Fruit fly (Drosophila melanogaster): ENCODE measurements around the gene Rala.

Gene Rala

DNA sequence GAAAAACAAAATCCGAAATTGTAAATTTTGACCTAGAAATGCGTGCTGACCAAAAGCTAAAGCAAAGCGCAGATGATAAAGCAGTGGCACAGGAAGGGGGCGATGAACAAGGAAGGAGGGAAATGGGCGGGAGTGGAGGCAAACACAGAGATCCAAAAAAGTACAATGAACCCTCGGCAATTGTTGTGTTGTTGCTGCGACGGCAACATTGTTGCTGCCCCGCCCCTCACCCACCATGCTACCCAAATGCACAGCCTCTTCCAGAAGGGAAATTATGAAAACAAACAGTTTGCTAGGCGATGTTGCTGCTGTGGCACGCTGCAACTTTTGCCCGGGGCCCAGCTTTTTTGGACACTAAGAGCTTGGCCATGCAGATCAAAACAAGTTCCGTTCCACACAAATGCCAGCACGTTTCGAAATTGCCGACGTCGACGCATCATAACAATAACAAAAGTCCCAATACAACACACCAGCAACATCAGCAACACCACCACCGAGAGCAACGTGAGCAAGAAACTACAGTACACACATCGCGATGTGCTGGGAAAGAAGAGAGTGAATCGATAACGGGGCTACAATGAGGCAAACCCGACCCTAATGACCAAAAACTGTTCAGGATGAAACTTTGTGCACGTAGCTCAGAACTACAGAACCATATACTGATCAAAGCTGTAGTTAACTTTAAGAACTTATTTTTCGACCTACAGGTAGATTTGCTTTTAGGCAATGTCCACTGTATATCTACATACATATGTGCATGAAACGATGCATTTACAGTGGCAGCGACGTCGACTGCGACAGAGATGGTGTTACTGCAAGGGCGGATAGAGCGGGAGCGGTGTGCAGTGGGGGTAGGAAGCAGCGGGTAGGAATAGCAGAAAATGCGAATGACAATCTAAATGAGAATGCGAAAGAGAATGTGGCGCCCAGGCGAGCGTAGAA, 32.7 kb downstream of the Rala start (continued):
- TF ChIP-seq zf30C (GFP tag; optimal IDR thresholded peaks at IDR 0.05) (no peak), ssp (GFP tag; IDR thresholded peaks at IDR 0.05) (0 out of 2 replicates have a peak, but pooled peaks have one; percentile 40), D19A (tag; optimal IDR thresholded peaks at IDR 0.05) (peak; percentile 71), grau (tag; optimal IDR thresholded peaks at IDR 0.05) (peak; percentile 99), nerfin-2 (GFP tag; IDR thresholded peaks at IDR 0.05; ENCODE audit: partially characterized antibody) (no peak), CG18011 (GFP tag; optimal IDR thresholded peaks at IDR 0.05) (peak; percentile 18), CG18599 (GFP tag; optimal IDR thresholded peaks at IDR 0.05) (peak; percentile 66), fd102C (GFP tag; optimal IDR thresholded peaks at IDR 0.05) (no peak), CG6683 (GFP tag; optimal IDR thresholded peaks at IDR 0.05) (no peak), vvl (GFP tag; IDR thresholded peaks at IDR 0.05) (peak; percentile 86), CG31224 (GFP tag; IDR thresholded peaks at IDR 0.05) (no peak), CG8388 (GFP tag; optimal IDR thresholded peaks at IDR 0.05) (peak; percentile 76), Jarid2 (GFP tag; optimal IDR thresholded peaks at IDR 0.05) (peak; percentile 18), CHES-1-like (GFP tag; optimal IDR thresholded peaks at IDR 0.05) (peak; percentile 72), sob (GFP tag; IDR thresholded peaks at IDR 0.05) (peak; percentile 61), nmo (GFP tag; optimal IDR thresholded peaks at IDR 0.05) (peak; percentile 81), CG1647 (GFP tag; optimal IDR thresholded peaks at IDR 0.05) (no peak), CG12659 (GFP tag; optimal IDR thresholded peaks at IDR 0.05) (peak; percentile 28), CG6765 (GFP tag; optimal IDR thresholded peaks at IDR 0.05) (no peak), gt (GFP tag; IDR thresholded peaks at IDR 0.05) (peak; percentile 44; the same call in 1 of the 2 replicates), HHEX (GFP tag; optimal IDR thresholded peaks at IDR 0.05) (peak; percentile 19), fu2 (GFP tag; optimal IDR thresholded peaks at IDR 0.05) (peak; percentile 31), btn (GFP tag; optimal IDR thresholded peaks at IDR 0.05) (peak; percentile 60), Stat92E (GFP tag; optimal IDR thresholded peaks at IDR 0.05) (peak in 1 of 3 experiments; percentile 74), CG18619 (GFP tag; optimal IDR thresholded peaks at IDR 0.05) (peak; percentile 61), Nf-YB (GFP tag; optimal IDR thresholded peaks at IDR 0.05) (peak; percentile 3), MESR4 (GFP tag; optimal IDR thresholded peaks at IDR 0.05) (no peak), CG2875 (GFP tag; optimal IDR thresholded peaks at IDR 0.05) (peak; percentile 74), Fer2 (tag; optimal IDR thresholded peaks at IDR 0.05) (no peak), CG7839 (tag; optimal IDR thresholded peaks at IDR 0.05) (peak; percentile 74), bab2 (GFP tag; optimal IDR thresholded peaks at IDR 0.05) (peak; percentile 36), pita (GFP tag; optimal IDR thresholded peaks at IDR 0.05) (no peak), CG7271 (tag; optimal IDR thresholded peaks at IDR 0.05) (no peak), lov (optimal IDR thresholded peaks at IDR 0.05) (no peak), lov (GFP tag; IDR thresholded peaks at IDR 0.05) (no peak), CG9817 (tag; optimal IDR thresholded peaks at IDR 0.05) (peak; percentile 57), al (GFP tag; IDR thresholded peaks at IDR 0.05) (no peak), ash1 (GFP tag; optimal IDR thresholded peaks at IDR 0.05) (no peak), CG1024 (GFP tag; IDR thresholded peaks at IDR 0.05) (peak; percentile 47; the same call in 1 of the 2 replicates), CG18764 (GFP tag; optimal IDR thresholded peaks at IDR 0.05) (peak; percentile 14), trem (tag; optimal IDR thresholded peaks at IDR 0.05) (peak; percentile 68), ftz-f1 (GFP tag; optimal IDR thresholded peaks at IDR 0.05) (no peak), Nf-YC (tag; optimal IDR thresholded peaks at IDR 0.05) (peak; percentile 23), tio (GFP tag; optimal IDR thresholded peaks at IDR 0.05) (no peak), dimm (GFP tag; IDR thresholded peaks at IDR 0.05) (no peak), Dp (GFP tag; optimal IDR thresholded peaks at IDR 0.05) (no peak), CG6654 (GFP tag; optimal IDR thresholded peaks at IDR 0.05) (peak; percentile 64), Adf1 (GFP tag; IDR thresholded peaks at IDR 0.05) (peak; percentile 69)
